Worm (Caenorhabditis elegans) whole organism, L2 larva: ENCODE data around the gene col-84.

ENCODE experiments used
- ama-1 ChIP-seq: fragments of 150-350 bp; optimal IDR thresholded peaks from 2 replicates; lab custom pipeline; 2018; ENCODE audit warnings: inconsistent platforms
- lin-13 ChIP-seq: fragments of 150-350 bp; optimal IDR thresholded peaks from 2 replicates; lab custom pipeline; 2014; ENCODE audit warnings: missing biosample characterization, missing genetic modification reagents, missing genetic modification characterization
- nhr-12 ChIP-seq: fragments of 150-350 bp; optimal IDR thresholded peaks from 2 replicates; lab custom pipeline; 2014; ENCODE audit warnings: missing biosample characterization, missing genetic modification characterization
- nhr-237 ChIP-seq: fragments of 150-350 bp; optimal IDR thresholded peaks from 2 replicates; lab custom pipeline; 2014; ENCODE audit warnings: missing biosample characterization, missing genetic modification characterization
- nhr-25 ChIP-seq: fragments of 150-350 bp; sonication (generic microtip); optimal IDR thresholded peaks from 3 replicates; lab custom pipeline; 2014; ENCODE audit warnings: missing biosample characterization, missing genetic modification characterization
- ztf-11 ChIP-seq: sonication (generic microtip); optimal IDR thresholded peaks from 2 replicates; lab custom pipeline; 2017; ENCODE audit warnings: missing biosample characterization, missing genetic modification characterization
- ztf-4 ChIP-seq: fragments of 150-350 bp; optimal IDR thresholded peaks from 2 replicates; lab custom pipeline; 2014; ENCODE audit warnings: missing biosample characterization, missing genetic modification characterization

DNA sequence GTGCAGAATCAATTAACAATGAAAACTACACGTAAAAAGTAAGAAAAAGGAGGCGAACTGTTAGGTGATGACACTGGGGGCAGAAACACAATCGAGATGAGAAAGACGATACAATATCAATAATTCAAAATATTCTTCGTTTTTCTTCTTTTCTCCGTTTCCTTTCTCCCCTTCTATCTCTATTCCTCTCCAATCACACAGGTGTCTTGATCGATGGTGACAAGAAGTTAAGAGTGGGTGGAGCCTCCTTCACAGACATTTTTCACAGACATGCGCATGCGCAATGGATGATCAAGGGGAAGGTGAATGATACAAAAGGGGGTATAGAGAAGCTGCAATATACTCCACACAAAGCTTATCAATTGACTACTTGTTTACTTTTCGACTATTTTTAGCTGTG, 13.6 kb upstream of the col-84 start:
- TF ChIP-seq ama-1 (lab: Kevin White, UChicago) = no peak
- no peak for TF ChIP-seq nhr-25
- TF ChIP-seq ztf-4 (tag; lab: Kevin White, UChicago) = no peak
- no peak for TF ChIP-seq nhr-237 (tag; lab: Kevin White, UChicago)
- no peak for TF ChIP-seq ztf-11
- no peak for TF ChIP-seq lin-13 (GFP tag; lab: Kevin White, UChicago)
- no peak for TF ChIP-seq nhr-12 (tag; lab: Kevin White, UChicago)
